Fruit fly (Drosophila melanogaster) whole organism, adult: Measurements from ENCODE around the gene CG32024.

Experiments used
- CG12768 ChIP-seq: fragments of 200-800 bp; sonication (Bioruptor generic); optimal IDR thresholded peaks from 2 replicates; lab custom pipeline; 2017; ENCODE audit warnings: missing biosample characterization, missing genetic modification characterization, mild to moderate bottlenecking, moderate library complexity, missing genetic modification reagents
- CG14711 ChIP-seq: fragments of 200-800 bp; sonication (Bioruptor generic); optimal IDR thresholded peaks from 2 replicates; lab custom pipeline; 2018; ENCODE audit warnings: missing biosample characterization, mild to moderate bottlenecking, missing genetic modification characterization, moderate library complexity
- CG1620 ChIP-seq: fragments of 200-800 bp; sonication (Bioruptor generic); optimal IDR thresholded peaks from 2 replicates; lab custom pipeline; 2016; ENCODE audit warnings: missing biosample characterization, missing genetic modification characterization
- CG5204 ChIP-seq: fragments of 200-800 bp; sonication (Bioruptor generic); optimal IDR thresholded peaks from 2 replicates; lab custom pipeline; 2016; ENCODE audit warnings: missing biosample characterization, missing genetic modification characterization
- CG7101 ChIP-seq: fragments of 200-800 bp; sonication (Bioruptor generic); optimal IDR thresholded peaks from 2 replicates; lab custom pipeline; 2018; ENCODE audit warnings: missing biosample characterization, mild to moderate bottlenecking, missing genetic modification characterization, moderate library complexity
- Hr96 ChIP-seq: fragments of 200-800 bp; sonication (Bioruptor generic); optimal IDR thresholded peaks from 2 replicates; lab custom pipeline; 2016; ENCODE audit warnings: missing biosample characterization, missing genetic modification characterization
- Mnt ChIP-seq: fragments of 200-800 bp; sonication (Bioruptor generic); optimal IDR thresholded peaks from 2 replicates; lab custom pipeline; 2016; ENCODE audit warnings: missing biosample characterization, mild to moderate bottlenecking, missing genetic modification characterization
- bab1 ChIP-seq: fragments of 200-800 bp; sonication (Bioruptor generic); optimal IDR thresholded peaks from 3 replicates; lab custom pipeline; 2019; ENCODE audit warnings: missing biosample characterization, mild to moderate bottlenecking, missing genetic modification characterization, moderate library complexity
- cic ChIP-seq: fragments of 200-800 bp; sonication (Bioruptor generic); optimal IDR thresholded peaks from 2 replicates; lab custom pipeline; 2017; ENCODE audit warnings: missing biosample characterization, mild to moderate bottlenecking, missing genetic modification characterization, moderate library complexity
- cnc ChIP-seq, 2 experiments: fragments of >200 bp; optimal IDR thresholded peaks; 2 replicates each; lab custom pipeline; 2017
- kay ChIP-seq: fragments of 200-800 bp; sonication (Bioruptor generic); peaks from one replicate; lab custom pipeline; 2016; ENCODE audit warnings: missing biosample characterization, missing genetic modification characterization, borderline replicate concordance
- tj ChIP-seq: fragments of 200-800 bp; sonication (Bioruptor generic); optimal IDR thresholded peaks from 3 replicates; lab custom pipeline; 2017; ENCODE audit warnings: missing biosample characterization, mild to moderate bottlenecking, missing genetic modification characterization, moderate library complexity
- toe ChIP-seq: fragments of 200-800 bp; sonication (Bioruptor generic); optimal IDR thresholded peaks from 2 replicates; lab custom pipeline; 2016; ENCODE audit warnings: missing biosample characterization, missing genetic modification characterization

dm6 chr3L:8856875-8857274 lies 49.5 kb downstream of the CG32024 start:
- TF ChIP-seq CG5204 (no peak), cnc (optimal IDR thresholded peaks at IDR 0.05; lab: Kevin White, UChicago) (no peak), CG7101 (no peak), kay (GFP tag; lab: Kevin White, UChicago) (no peak), toe (GFP tag; lab: Kevin White, UChicago) (no peak), bab1 (GFP tag; lab: Kevin White, UChicago) (no peak), CG12768 (GFP tag; lab: Kevin White, UChicago) (no peak), CG1620 (no peak), tj (no peak), cic (GFP tag; lab: Kevin White, UChicago) (no peak), Mnt (GFP tag; lab: Kevin White, UChicago) (no peak), Hr96 (GFP tag; lab: Kevin White, UChicago) (no peak), CG14711 (no peak)
